Fruit fly (Drosophila melanogaster) whole organism, embryonic: ENCODE results near the gene ATP7.
A peak's percentile ranks its signal among the peaks of the same experiment; 100 is the strongest.

Experiments
- Ada2b ChIP-seq: fragments of 200-800 bp; sonication (Bioruptor generic); IDR thresholded peaks from 2 replicates; pipeline ENCODE4 v1.3.6; 2022; ENCODE audit warnings: missing biosample characterization, missing genetic modification characterization
- Aef1 ChIP-seq: fragments of 200-800 bp; sonication (Bioruptor generic); IDR thresholded peaks from 3 replicates; pipeline ENCODE4 v1.3.6; 2022; ENCODE audit warnings: missing biosample characterization, missing genetic modification characterization
- B-H1 ChIP-seq: fragments of 200-800 bp; sonication (Bioruptor generic); IDR thresholded peaks from 3 replicates; pipeline ENCODE4 v1.3.6; 2022; ENCODE audit warnings: missing biosample characterization, missing genetic modification characterization
- Bdp1 ChIP-seq: fragments of 200-800 bp; sonication (Bioruptor generic); optimal IDR thresholded peaks from 3 replicates; lab custom pipeline; 2016; ENCODE audit warnings: missing biosample characterization, missing genetic modification characterization
- Bgb ChIP-seq: fragments of 200-800 bp; sonication (Bioruptor generic); IDR thresholded peaks from 2 replicates; pipeline ENCODE4 v1.3.6; 2022; ENCODE audit warnings: missing biosample characterization, missing genetic modification characterization; ENCODE audit not compliant: partially characterized antibody
- CG10543 ChIP-seq: fragments of 200-800 bp; sonication (Bioruptor generic); optimal IDR thresholded peaks from 3 replicates; lab custom pipeline; 2017; ENCODE audit warnings: missing biosample characterization, mild to moderate bottlenecking, missing genetic modification characterization, moderate library complexity
- CG11723 ChIP-seq: fragments of 200-800 bp; sonication (Bioruptor generic); optimal IDR thresholded peaks from 2 replicates; lab custom pipeline; 2017; ENCODE audit warnings: missing biosample characterization, mild to moderate bottlenecking, missing genetic modification characterization
- CG12104 ChIP-seq: fragments of 200-800 bp; sonication (Bioruptor generic); optimal IDR thresholded peaks from 3 replicates; lab custom pipeline; 2016; ENCODE audit warnings: missing biosample characterization, missing genetic modification characterization
- CG12659 ChIP-seq: fragments of 200-800 bp; sonication (Bioruptor generic); optimal IDR thresholded peaks from 3 replicates; lab custom pipeline; 2017; ENCODE audit warnings: mild to moderate bottlenecking, missing biosample characterization, missing genetic modification reagents, missing genetic modification characterization
- CG14667 ChIP-seq: fragments of 200-800 bp; sonication (Bioruptor generic); IDR thresholded peaks from 2 replicates; pipeline ENCODE4 v1.3.6; 2022; ENCODE audit warnings: missing biosample characterization, missing genetic modification characterization
- CG15601 ChIP-seq: fragments of 200-800 bp; sonication (Bioruptor generic); optimal IDR thresholded peaks from 3 replicates; lab custom pipeline; 2019; ENCODE audit warnings: missing biosample characterization, mild to moderate bottlenecking, missing genetic modification characterization, moderate library complexity
- CG18262 ChIP-seq: fragments of 200-800 bp; optimal IDR thresholded peaks from 3 replicates; lab custom pipeline; 2019; ENCODE audit warnings: missing biosample characterization, mild to moderate bottlenecking, missing genetic modification characterization, moderate library complexity
- CG18764 ChIP-seq: fragments of 200-800 bp; sonication (Bioruptor generic); optimal IDR thresholded peaks from 3 replicates; lab custom pipeline; 2016; ENCODE audit warnings: missing biosample characterization, missing genetic modification characterization
- CG2116 ChIP-seq: fragments of 200-800 bp; sonication (Bioruptor generic); optimal IDR thresholded peaks from 3 replicates; lab custom pipeline; 2018; ENCODE audit warnings: missing biosample characterization, mild to moderate bottlenecking, missing genetic modification characterization
- CG2678 ChIP-seq: fragments of 200-800 bp; sonication (Bioruptor generic); optimal IDR thresholded peaks from 3 replicates; lab custom pipeline; 2019; ENCODE audit warnings: missing biosample characterization, mild to moderate bottlenecking, missing genetic modification characterization, moderate library complexity
- CG3065 ChIP-seq: fragments of 200-800 bp; sonication (Bioruptor generic); optimal IDR thresholded peaks from 2 replicates; lab custom pipeline; 2016; ENCODE audit warnings: missing biosample characterization, missing genetic modification characterization
- CG34422 ChIP-seq: fragments of 200-800 bp; sonication (Bioruptor generic); IDR thresholded peaks from 3 replicates; pipeline ENCODE4 v1.3.6; 2022; ENCODE audit warnings: missing biosample characterization, missing genetic modification characterization
- CG6791 ChIP-seq: fragments of 200-800 bp; sonication (Bioruptor generic); IDR thresholded peaks from 3 replicates; pipeline ENCODE4 v1.3.6; 2022; ENCODE audit warnings: missing biosample characterization, missing genetic modification characterization; ENCODE audit not compliant: partially characterized antibody
- CG6854 ChIP-seq: fragments of 200-800 bp; sonication (Bioruptor generic); optimal IDR thresholded peaks from 3 replicates; lab custom pipeline; 2017; ENCODE audit warnings: missing biosample characterization, mild to moderate bottlenecking, missing genetic modification characterization
- CG7357 ChIP-seq: fragments of 200-800 bp; sonication (Bioruptor generic); IDR thresholded peaks from 3 replicates; pipeline ENCODE4 v1.3.6; 2022; ENCODE audit warnings: missing biosample characterization, missing genetic modification characterization
- CG7839 ChIP-seq: fragments of 200-800 bp; sonication (Bioruptor generic); optimal IDR thresholded peaks from 3 replicates; lab custom pipeline; 2018; ENCODE audit warnings: missing biosample characterization, mild to moderate bottlenecking, missing genetic modification characterization, moderate library complexity
- CG9797 ChIP-seq: fragments of 200-800 bp; sonication (Bioruptor generic); optimal IDR thresholded peaks from 3 replicates; lab custom pipeline; 2018; ENCODE audit warnings: missing biosample characterization, mild to moderate bottlenecking, missing genetic modification characterization
- CG9817 ChIP-seq: fragments of 200-800 bp; sonication (Bioruptor generic); optimal IDR thresholded peaks from 2 replicates; lab custom pipeline; 2018; ENCODE audit warnings: missing biosample characterization, mild to moderate bottlenecking, missing genetic modification characterization, moderate library complexity
- Ets97D ChIP-seq: fragments of 200-800 bp; sonication (Bioruptor generic); optimal IDR thresholded peaks from 3 replicates; lab custom pipeline; 2016; ENCODE audit warnings: missing biosample characterization, missing genetic modification characterization
- HLH4C ChIP-seq: fragments of 200-800 bp; sonication (Bioruptor generic); IDR thresholded peaks from 3 replicates; pipeline ENCODE4 v1.3.6; 2022; ENCODE audit warnings: missing biosample characterization, missing genetic modification characterization; ENCODE audit not compliant: partially characterized antibody
- HLHmδ ChIP-seq: fragments of 200-800 bp; sonication (Bioruptor generic); optimal IDR thresholded peaks from 2 replicates; lab custom pipeline; 2018; ENCODE audit warnings: missing biosample characterization, mild to moderate bottlenecking, missing genetic modification characterization, moderate library complexity
- MESR4 ChIP-seq: fragments of 200-800 bp; sonication (Bioruptor generic); optimal IDR thresholded peaks from 2 replicates; lab custom pipeline; 2018; ENCODE audit warnings: missing biosample characterization, mild to moderate bottlenecking, missing genetic modification characterization, moderate library complexity
- Nf-YA ChIP-seq: fragments of 200-800 bp; sonication (Bioruptor generic); IDR thresholded peaks from 2 replicates; pipeline ENCODE4 v1.3.6; 2022; ENCODE audit warnings: missing biosample characterization, missing genetic modification characterization
- Oli ChIP-seq: fragments of 200-800 bp; sonication (Bioruptor generic); optimal IDR thresholded peaks from 2 replicates; lab custom pipeline; 2018; ENCODE audit warnings: missing biosample characterization, mild to moderate bottlenecking, missing genetic modification characterization, moderate library complexity
- Poxn ChIP-seq: fragments of 200-800 bp; sonication (Bioruptor generic); IDR thresholded peaks from 2 replicates; pipeline ENCODE4 v1.3.6; 2022; ENCODE audit warnings: missing biosample characterization, missing genetic modification characterization
- Sin3A ChIP-seq: fragments of >200 bp; optimal IDR thresholded peaks from 2 replicates; lab custom pipeline; 2018
- Usf ChIP-seq: fragments of 200-800 bp; sonication (Bioruptor generic); optimal IDR thresholded peaks from 2 replicates; lab custom pipeline; 2017; ENCODE audit warnings: missing genotype, missing biosample characterization, missing genetic modification characterization
- al ChIP-seq: fragments of 200-800 bp; sonication (Bioruptor generic); IDR thresholded peaks from 2 replicates; pipeline ENCODE4 v1.3.6; 2022; ENCODE audit warnings: missing biosample characterization, missing genetic modification characterization
- bbx ChIP-seq: fragments of 200-800 bp; sonication (Bioruptor generic); IDR thresholded peaks from 2 replicates; pipeline ENCODE4 v1.3.6; 2022; ENCODE audit warnings: missing biosample characterization, missing genetic modification characterization; ENCODE audit not compliant: partially characterized antibody
- cad ChIP-seq: fragments of >200 bp; optimal IDR thresholded peaks from 2 replicates; lab custom pipeline; 2017; ENCODE audit warnings: missing biosample characterization, missing genetic modification characterization
- cg ChIP-seq: fragments of 200-800 bp; sonication (Bioruptor generic); optimal IDR thresholded peaks from 3 replicates; lab custom pipeline; 2019; ENCODE audit warnings: missing biosample characterization, mild to moderate bottlenecking, missing genetic modification characterization, moderate library complexity
- esg ChIP-seq: fragments of 200-800 bp; sonication (Bioruptor generic); conservative IDR thresholded peaks from 2 replicates; pipeline ENCODE4 v1.3.6; 2022; ENCODE audit warnings: missing biosample characterization, missing genetic modification characterization
- fd96Cb ChIP-seq: fragments of 200-800 bp; sonication (Bioruptor generic); optimal IDR thresholded peaks from 2 replicates; lab custom pipeline; 2018; ENCODE audit warnings: missing biosample characterization, mild to moderate bottlenecking, missing genetic modification characterization, moderate library complexity
- gce ChIP-seq: fragments of 200-800 bp; sonication (Bioruptor generic); IDR thresholded peaks from 3 replicates; pipeline ENCODE4 v1.3.6; 2022; ENCODE audit warnings: missing biosample characterization, missing genetic modification characterization
- ham ChIP-seq: fragments of 200-800 bp; sonication (Bioruptor generic); IDR thresholded peaks from 2 replicates; pipeline ENCODE4 v1.3.6; 2022; ENCODE audit warnings: missing biosample characterization, missing genetic modification characterization
- hkb ChIP-seq, 2 experiments: fragments of 200-800 bp in 1 of 2; fragments of >200 bp in 1 of 2; sonication (Bioruptor generic) in 1 of 2; IDR thresholded peaks in 1 of 2; optimal IDR thresholded peaks in 1 of 2; 2 replicates each; pipeline versions ENCODE4 v1.3.6 to Lab custom; 2017 to 2022; ENCODE audit warnings: missing biosample characterization in 1 of 2, missing genetic modification characterization in 1 of 2
- odd ChIP-seq: fragments of 200-800 bp; sonication (Bioruptor generic); optimal IDR thresholded peaks from 2 replicates; lab custom pipeline; 2017; ENCODE audit warnings: missing biosample characterization, mild to moderate bottlenecking, missing genetic modification characterization
- onecut ChIP-seq: fragments of 200-800 bp; sonication (Bioruptor generic); IDR thresholded peaks from 2 replicates; pipeline ENCODE4 v1.3.6; 2022; ENCODE audit warnings: missing biosample characterization, missing genetic modification characterization
- sima ChIP-seq: fragments of 200-800 bp; sonication (Bioruptor generic); optimal IDR thresholded peaks from 2 replicates; lab custom pipeline; 2016; ENCODE audit warnings: missing biosample characterization, missing genetic modification characterization
- sob ChIP-seq: fragments of 200-800 bp; sonication (Bioruptor generic); IDR thresholded peaks from 2 replicates; pipeline ENCODE4 v1.3.6; 2022; ENCODE audit warnings: missing biosample characterization, missing genetic modification characterization
- sqz ChIP-seq: fragments of 200-800 bp; sonication (Bioruptor generic); optimal IDR thresholded peaks from 3 replicates; lab custom pipeline; 2018; ENCODE audit warnings: missing biosample characterization, mild to moderate bottlenecking, missing genetic modification characterization
- tio ChIP-seq: fragments of 200-800 bp; sonication (Bioruptor generic); optimal IDR thresholded peaks from 2 replicates; lab custom pipeline; 2017; ENCODE audit warnings: missing biosample characterization, missing genetic modification characterization, inconsistent platforms
- tll ChIP-seq, 2 experiments: fragments of 200-800 bp in 1 of 2; fragments of >200 bp in 1 of 2; sonication (Bioruptor generic) in 1 of 2; optimal IDR thresholded peaks; 2 replicates each; lab custom pipeline; 2017 to 2019; ENCODE audit warnings: missing biosample characterization in 2 of 2, missing genetic modification characterization in 2 of 2, mild to moderate bottlenecking in 1 of 2, moderate library complexity in 1 of 2
- unc-4 ChIP-seq: fragments of 200-800 bp; sonication (Bioruptor generic); IDR thresholded peaks from 2 replicates; pipeline ENCODE4 v1.3.6; 2022; ENCODE audit warnings: missing biosample characterization, missing genetic modification characterization; ENCODE audit not compliant: partially characterized antibody
- vvl ChIP-seq: fragments of 200-800 bp; sonication (Bioruptor generic); IDR thresholded peaks from 2 replicates; pipeline ENCODE4 v1.3.6; 2022; ENCODE audit warnings: missing biosample characterization, missing genetic modification characterization
- z ChIP-seq: fragments of 200-800 bp; sonication (Bioruptor generic); IDR thresholded peaks from 3 replicates; pipeline ENCODE4 v1.3.6; 2022; ENCODE audit warnings: missing biosample characterization, missing genetic modification characterization

The ATP7 gene

dm6 chrX:11816434-11816948 is 38.3 kb upstream of the ATP7 start, which contains the start of the genes CG1578 and rudhira (continued):
- TF ChIP-seq CG6854 (GFP tag; lab: Kevin White, UChicago) (no peak), tll (GFP tag; optimal IDR thresholded peaks at IDR 0.05; lab: Kevin White, UChicago) (no peak), CG2116 (GFP tag; lab: Kevin White, UChicago) (peak; percentile 35), al (GFP tag; lab: Robert Waterston, UW) (no peak), fd96Cb (tag; lab: Kevin White, UChicago) (no peak), CG11723 (GFP tag; lab: Kevin White, UChicago) (no peak), onecut (peak; percentile 11; the same call in 1 of the 2 replicates), cad (no peak), sob (GFP tag; lab: Robert Waterston, UW) (no peak), CG14667 (GFP tag; lab: Robert Waterston, UW) (no peak), z (no peak), Ada2b (GFP tag; lab: Robert Waterston, UW) (no peak), CG10543 (GFP tag; lab: Kevin White, UChicago) (peak; percentile 36), CG34422 (no peak), sqz (peak; percentile 46), unc-4 (GFP tag; lab: Robert Waterston, UW) (no peak), HLHmδ (no peak), CG7357 (GFP tag; lab: Robert Waterston, UW) (no peak), hkb (optimal IDR thresholded peaks at IDR 0.05; lab: Kevin White, UChicago) (no peak), hkb (GFP tag; IDR thresholded peaks at IDR 0.05; lab: Robert Waterston, UW) (no peak), Usf (no peak), CG18764 (GFP tag; lab: Kevin White, UChicago) (no peak), B-H1 (no peak), esg (GFP tag; lab: Robert Waterston, UW) (no peak), Bgb (GFP tag; lab: Robert Waterston, UW) (peak; percentile 6; the same call in 1 of the 2 replicates), gce (GFP tag; lab: Robert Waterston, UW) (no peak), Ets97D (GFP tag; lab: Kevin White, UChicago) (peak; percentile 46), vvl (peak; percentile 8; the same call in 1 of the 2 replicates), CG9817 (tag; lab: Kevin White, UChicago) (peak; percentile 9), Poxn (GFP tag; lab: Robert Waterston, UW) (no peak), CG3065 (GFP tag; lab: Kevin White, UChicago) (no peak), ham (GFP tag; lab: Robert Waterston, UW) (no peak), Nf-YA (no peak), Aef1 (GFP tag; lab: Robert Waterston, UW) (no peak), bbx (GFP tag; lab: Robert Waterston, UW) (no peak), cg (GFP tag; lab: Kevin White, UChicago) (no peak), CG2678 (tag; lab: Kevin White, UChicago) (peak; percentile 11), sima (GFP tag; lab: Kevin White, UChicago) (no peak), CG18262 (tag; lab: Kevin White, UChicago) (no peak), Sin3A (lab: Kevin White, UChicago) (peak; percentile 39), tio (GFP tag; lab: Kevin White, UChicago) (no peak), CG7839 (tag; lab: Kevin White, UChicago) (peak; percentile 2), MESR4 (GFP tag; lab: Kevin White, UChicago) (no peak), Oli (no peak), CG9797 (GFP tag; lab: Kevin White, UChicago) (peak; percentile 82), CG15601 (tag; lab: Kevin White, UChicago) (peak; percentile 40), CG12104 (GFP tag; lab: Kevin White, UChicago) (no peak), HLH4C (GFP tag; lab: Robert Waterston, UW) (no peak), CG12659 (GFP tag; lab: Kevin White, UChicago) (peak; percentile 70), odd (GFP tag; lab: Kevin White, UChicago) (no peak), Bdp1 (GFP tag; lab: Kevin White, UChicago) (no peak), CG6791 (GFP tag; lab: Robert Waterston, UW) (no peak)
